Worm (Caenorhabditis elegans): ENCODE measurements around the gene srz-5.

Gene srz-5

DNA sequence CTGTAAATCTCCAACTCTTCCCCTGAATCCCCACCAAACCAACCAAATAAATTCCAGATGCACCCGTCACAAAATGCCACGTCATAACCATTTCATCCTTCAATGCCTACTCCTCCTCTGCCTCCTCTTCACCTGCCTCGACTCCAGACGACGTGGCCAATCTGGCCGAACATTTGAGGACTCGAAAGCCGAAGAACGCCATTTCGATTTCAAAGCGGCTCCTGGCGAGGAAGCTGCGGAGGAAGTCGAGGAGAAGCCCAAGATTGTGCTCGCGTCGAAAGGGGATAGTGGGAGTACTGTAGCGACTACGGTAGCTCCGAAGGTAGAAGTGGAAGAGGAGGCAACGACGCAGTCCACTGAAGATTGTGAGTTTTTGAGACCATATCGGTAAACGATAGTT lies 42.9 kb upstream of the srz-5 start, which contains the start of gene lgc-45:
TSS of gene lgc-45 (plus strand) at position 56 of the 400 bp plus-strand sequence.
- TF ChIP-seq ceh-30 (tag; optimal IDR thresholded peaks at IDR 0.05) = no peak
- no peak for TF ChIP-seq hlh-15 (tag; optimal IDR thresholded peaks at IDR 0.05)
- TF ChIP-seq dmd-4 (tag; optimal IDR thresholded peaks at IDR 0.05; ENCODE audit: borderline replicate concordance) = no peak
- no peak for TF ChIP-seq hlh-30 (tag; optimal IDR thresholded peaks at IDR 0.05; ENCODE audit: insufficient read depth)
- TF ChIP-seq ceh-19 (GFP tag; optimal IDR thresholded peaks at IDR 0.05) = no peak
- TF ChIP-seq ceh-14 (tag; optimal IDR thresholded peaks at IDR 0.05) = no peak
- no peak for TF ChIP-seq fax-1 (tag; optimal IDR thresholded peaks at IDR 0.05)
- no peak for TF ChIP-seq F13H6.1 (tag; optimal IDR thresholded peaks at IDR 0.05)
- no peak for TF ChIP-seq nhr-11 (tag; optimal IDR thresholded peaks at IDR 0.05)
- TF ChIP-seq lin-11 (tag; optimal IDR thresholded peaks at IDR 0.05) = no peak
- TF ChIP-seq hlh-6 (tag; optimal IDR thresholded peaks at IDR 0.05) = no peak
- no peak for TF ChIP-seq C38D4.7 (GFP tag; optimal IDR thresholded peaks at IDR 0.05)
- no peak for TF ChIP-seq ztf-16 (tag; optimal IDR thresholded peaks at IDR 0.05)
- TF ChIP-seq nhr-232 (tag; optimal IDR thresholded peaks at IDR 0.05) = no peak
- no peak for TF ChIP-seq ahr-1 (tag; optimal IDR thresholded peaks at IDR 0.05)
- no peak for TF ChIP-seq ceh-2 (tag; optimal IDR thresholded peaks at IDR 0.05)
- no peak for TF ChIP-seq hlh-8 (tag; optimal IDR thresholded peaks at IDR 0.05)
- no peak for TF ChIP-seq ceh-31 (tag; optimal IDR thresholded peaks at IDR 0.05)
- no peak for TF ChIP-seq ceh-45 (GFP tag; IDR thresholded peaks at IDR 0.05)
- TF ChIP-seq pha-4 (tag; optimal IDR thresholded peaks at IDR 0.05) = no peak

DNA sequence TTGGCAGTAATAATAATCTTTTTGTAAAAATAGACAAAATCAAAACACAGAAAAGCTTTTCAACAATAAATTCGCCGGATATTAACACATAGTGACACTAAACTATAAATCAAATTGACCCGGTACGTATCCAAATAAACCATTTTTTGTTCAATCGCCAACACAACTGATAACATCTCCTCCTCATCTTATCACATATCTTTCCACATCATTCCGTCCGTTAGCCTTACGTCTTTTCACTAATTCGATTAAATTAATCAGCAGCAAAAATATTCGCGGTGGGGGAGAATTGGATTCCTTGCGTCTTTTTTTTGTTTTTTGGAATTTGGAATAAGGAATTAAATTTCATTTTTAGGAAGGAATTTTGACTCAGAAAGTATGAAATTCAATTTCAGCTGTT lies 42.1 kb upstream of the srz-5 start:
- TF ChIP-seq T23F11.4 (GFP tag; optimal IDR thresholded peaks at IDR 0.05) (no peak), pha-2 (tag; optimal IDR thresholded peaks at IDR 0.05) (no peak), lin-11 (tag; optimal IDR thresholded peaks at IDR 0.05) (no peak), tbx-2 (tag; optimal IDR thresholded peaks at IDR 0.05) (no peak), ceh-48 (tag; optimal IDR thresholded peaks at IDR 0.05) (no peak), che-1 (tag; optimal IDR thresholded peaks at IDR 0.05) (no peak), ceh-45 (GFP tag; IDR thresholded peaks at IDR 0.05) (no peak), Y22D7AL.16 (tag; optimal IDR thresholded peaks at IDR 0.05) (no peak), hlh-6 (tag; optimal IDR thresholded peaks at IDR 0.05) (no peak), nfya-1 (tag; optimal IDR thresholded peaks at IDR 0.05) (no peak), elt-4 (tag; optimal IDR thresholded peaks at IDR 0.05) (no peak), ceh-6 (GFP tag; optimal IDR thresholded peaks at IDR 0.05) (no peak), C08G9.2 (tag; optimal IDR thresholded peaks at IDR 0.05) (no peak), pros-1 (tag; optimal IDR thresholded peaks at IDR 0.05) (no peak), ceh-2 (tag; optimal IDR thresholded peaks at IDR 0.05) (no peak), pag-3 (tag; optimal IDR thresholded peaks at IDR 0.05; ENCODE audit: borderline replicate concordance) (no peak)

DNA sequence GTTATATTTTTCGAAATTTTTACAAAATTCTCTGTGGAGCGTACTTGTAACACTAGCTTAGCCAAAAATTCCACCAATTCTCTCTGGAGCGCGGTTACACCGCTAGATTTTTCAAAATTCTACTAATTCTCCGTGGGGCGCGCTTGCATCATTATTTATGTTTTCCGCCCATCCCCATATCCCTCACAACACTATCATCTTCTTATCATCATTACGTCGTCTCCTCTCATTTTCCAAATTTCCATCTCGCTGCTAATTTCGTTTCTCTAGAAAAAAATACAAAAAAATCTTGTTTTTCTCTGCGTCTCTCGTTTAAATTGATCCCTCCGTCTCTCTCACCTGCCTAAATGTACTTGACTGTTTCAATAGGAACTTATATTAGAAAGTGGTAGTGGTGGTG lies 40.8 kb upstream of the srz-5 start:
- TF ChIP-seq rnt-1 (tag; optimal IDR thresholded peaks at IDR 0.05) (no peak), ref-2 (tag; optimal IDR thresholded peaks at IDR 0.05) (no peak), sdc-2 (tag; optimal IDR thresholded peaks at IDR 0.05) (no peak), ceh-31 (tag; optimal IDR thresholded peaks at IDR 0.05) (no peak), ceh-24 (tag; optimal IDR thresholded peaks at IDR 0.05) (no peak), ceh-45 (GFP tag; IDR thresholded peaks at IDR 0.05) (no peak), eyg-1 (tag; optimal IDR thresholded peaks at IDR 0.05) (no peak), C08G9.2 (tag; optimal IDR thresholded peaks at IDR 0.05) (no peak), hlh-8 (tag; optimal IDR thresholded peaks at IDR 0.05) (no peak), sox-2 (GFP tag; IDR thresholded peaks at IDR 0.05) (no peak), dmd-4 (tag; optimal IDR thresholded peaks at IDR 0.05; ENCODE audit: borderline replicate concordance) (no peak), syd-9 (tag; optimal IDR thresholded peaks at IDR 0.05) (no peak), pat-9 (tag; optimal IDR thresholded peaks at IDR 0.05) (no peak), lin-11 (tag; optimal IDR thresholded peaks at IDR 0.05) (no peak), F13H6.1 (tag; optimal IDR thresholded peaks at IDR 0.05) (no peak), Y22D7AL.16 (tag; optimal IDR thresholded peaks at IDR 0.05) (no peak), nhr-232 (tag; optimal IDR thresholded peaks at IDR 0.05) (no peak)

Data from whole organism, late embryonic.